Worm (Caenorhabditis elegans): ENCODE measurements around the gene snap-29.

snap-29 gene

ce11 chrIII:8738289-8738688, 37.8 kb upstream of the snap-29 start:
- TF ChIP-seq lin-11 (tag; optimal IDR thresholded peaks at IDR 0.05) (no peak), hlh-13 (GFP tag; optimal IDR thresholded peaks at IDR 0.05) (no peak), zip-5 (tag; optimal IDR thresholded peaks at IDR 0.05) (no peak), pat-9 (tag; optimal IDR thresholded peaks at IDR 0.05) (no peak), ceh-24 (tag; optimal IDR thresholded peaks at IDR 0.05) (no peak), ceh-2 (tag; optimal IDR thresholded peaks at IDR 0.05) (no peak), ahr-1 (tag; optimal IDR thresholded peaks at IDR 0.05) (no peak), fkh-6 (tag; optimal IDR thresholded peaks at IDR 0.05) (no peak), eyg-1 (tag; optimal IDR thresholded peaks at IDR 0.05) (no peak), unc-86 (tag; optimal IDR thresholded peaks at IDR 0.05) (no peak), ref-2 (tag; optimal IDR thresholded peaks at IDR 0.05) (no peak), ceh-48 (tag; optimal IDR thresholded peaks at IDR 0.05) (no peak), nhr-11 (tag; optimal IDR thresholded peaks at IDR 0.05) (no peak), sdc-2 (tag; optimal IDR thresholded peaks at IDR 0.05) (no peak), pax-1 (tag; optimal IDR thresholded peaks at IDR 0.05) (no peak), ceh-34 (tag; optimal IDR thresholded peaks at IDR 0.05) (no peak), K02D7.2 (tag; optimal IDR thresholded peaks at IDR 0.05) (no peak), unc-55 (GFP tag; optimal IDR thresholded peaks at IDR 0.05) (no peak), syd-9 (tag; optimal IDR thresholded peaks at IDR 0.05) (no peak), gmeb-2 (tag; optimal IDR thresholded peaks at IDR 0.05) (no peak)

- TF ChIP-seq fkh-10 (GFP tag; optimal IDR thresholded peaks at IDR 0.05) (no peak), elt-2 (tag; optimal IDR thresholded peaks at IDR 0.05) (peak; percentile 17)
These were observed 36.9 kb upstream of the snap-29 start for ce11 chrIII:8739126-8739525.

- TF ChIP-seq F13H6.1 (tag; optimal IDR thresholded peaks at IDR 0.05) (no peak), fkh-6 (tag; optimal IDR thresholded peaks at IDR 0.05) (no peak)
These were observed 36.3 kb upstream of the snap-29 start for ce11 chrIII:8739786-8740185.

- TF ChIP-seq pax-1 (tag; optimal IDR thresholded peaks at IDR 0.05) (no peak), C38D4.7 (GFP tag; optimal IDR thresholded peaks at IDR 0.05) (peak; percentile 43), hlh-30 (tag; optimal IDR thresholded peaks at IDR 0.05; ENCODE audit: insufficient read depth) (peak; percentile 33), ref-2 (tag; optimal IDR thresholded peaks at IDR 0.05) (peak; percentile 46), sdc-2 (tag; optimal IDR thresholded peaks at IDR 0.05) (peak; percentile 45), ceh-14 (tag; optimal IDR thresholded peaks at IDR 0.05) (peak; percentile 85), Y22D7AL.16 (tag; optimal IDR thresholded peaks at IDR 0.05) (peak; percentile 6), zip-5 (tag; optimal IDR thresholded peaks at IDR 0.05) (no peak), ztf-16 (tag; optimal IDR thresholded peaks at IDR 0.05) (peak; percentile 71), pag-3 (tag; optimal IDR thresholded peaks at IDR 0.05; ENCODE audit: borderline replicate concordance) (no peak), pha-4 (tag; optimal IDR thresholded peaks at IDR 0.05) (no peak), ceh-2 (tag; optimal IDR thresholded peaks at IDR 0.05) (peak; percentile 58), ceh-9 (tag; optimal IDR thresholded peaks at IDR 0.05) (no peak), unc-86 (tag; optimal IDR thresholded peaks at IDR 0.05) (peak; percentile 64), ttx-3 (tag; optimal IDR thresholded peaks at IDR 0.05) (peak; percentile 48), ceh-18 (tag; optimal IDR thresholded peaks at IDR 0.05) (peak; percentile 82), ceh-31 (tag; optimal IDR thresholded peaks at IDR 0.05) (peak; percentile 82), fkh-10 (GFP tag; optimal IDR thresholded peaks at IDR 0.05) (no peak), K09A11.1 (tag; optimal IDR thresholded peaks at IDR 0.05; ENCODE audit: insufficient read depth) (peak; percentile 67), dve-1 (tag; optimal IDR thresholded peaks at IDR 0.05) (peak; percentile 81), ama-1 (optimal IDR thresholded peaks at IDR 0.05) (no peak), pat-9 (tag; optimal IDR thresholded peaks at IDR 0.05) (peak; percentile 38), ceh-22 (tag; optimal IDR thresholded peaks at IDR 0.05) (no peak), nfya-1 (tag; optimal IDR thresholded peaks at IDR 0.05) (peak; percentile 89), tbx-7 (tag; optimal IDR thresholded peaks at IDR 0.05) (peak; percentile 24), T23F11.4 (GFP tag; optimal IDR thresholded peaks at IDR 0.05) (peak; percentile 40), ceh-45 (GFP tag; IDR thresholded peaks at IDR 0.05) (0 out of 2 replicates have a peak, but pooled peaks have one; percentile 53), ceh-30 (tag; optimal IDR thresholded peaks at IDR 0.05) (peak; percentile 55), tbx-2 (tag; optimal IDR thresholded peaks at IDR 0.05) (peak; percentile 83), elt-2 (tag; optimal IDR thresholded peaks at IDR 0.05) (peak; percentile 71), rnt-1 (tag; optimal IDR thresholded peaks at IDR 0.05) (peak; percentile 66), nhr-232 (tag; optimal IDR thresholded peaks at IDR 0.05) (peak; percentile 24), sox-2 (GFP tag; IDR thresholded peaks at IDR 0.05) (no peak)
These were observed 34.7 kb upstream of the snap-29 start, which contains the start of gene pdhk-2 for ce11 chrIII:8741276-8741860. TSS of gene pdhk-2 (minus strand) at chrIII:8741412.
